Worm (Caenorhabditis elegans) whole organism, late embryonic: ENCODE results near the gene algn-9.

Experiments used
- C08G9.2 ChIP-seq: sonication (generic microtip); optimal IDR thresholded peaks from 2 replicates; lab custom pipeline; 2016; ENCODE audit warnings: mild to moderate bottlenecking, missing genetic modification characterization, moderate library complexity, missing compliant biosample characterization
- C38D4.7 ChIP-seq: fragments of 200-800 bp; sonication (Bioruptor generic); optimal IDR thresholded peaks from 2 replicates; lab custom pipeline; 2018; ENCODE audit warnings: mild to moderate bottlenecking, missing genetic modification characterization, moderate library complexity, missing compliant biosample characterization
- K02D7.2 ChIP-seq: sonication (generic microtip); optimal IDR thresholded peaks from 2 replicates; lab custom pipeline; 2017; ENCODE audit warnings: mild to moderate bottlenecking, missing genetic modification characterization, missing compliant biosample characterization
- K09A11.1 ChIP-seq: sonication (generic microtip); optimal IDR thresholded peaks from 2 replicates; lab custom pipeline; 2017; ENCODE audit warnings: antibody characterized with exemption, mild to moderate bottlenecking, missing genetic modification characterization, missing compliant biosample characterization; ENCODE audit not compliant: insufficient read depth
- T23F11.4 ChIP-seq: fragments of 200-800 bp; sonication (Bioruptor generic); optimal IDR thresholded peaks from 2 replicates; lab custom pipeline; 2018; ENCODE audit warnings: mild to moderate bottlenecking, missing genetic modification characterization, missing compliant biosample characterization
- Y22D7AL.16 ChIP-seq: sonication (generic microtip); optimal IDR thresholded peaks from 2 replicates; lab custom pipeline; 2016; ENCODE audit warnings: missing genetic modification characterization, missing compliant biosample characterization
- ahr-1 ChIP-seq: sonication (generic microtip); optimal IDR thresholded peaks from 2 replicates; lab custom pipeline; 2016; ENCODE audit warnings: missing genetic modification characterization, missing compliant biosample characterization
- ceh-19 ChIP-seq: fragments of 200-800 bp; sonication (Bioruptor generic); optimal IDR thresholded peaks from 2 replicates; lab custom pipeline; 2018; ENCODE audit warnings: mild to moderate bottlenecking, missing genetic modification characterization, missing compliant biosample characterization
- ceh-2 ChIP-seq: sonication (generic microtip); optimal IDR thresholded peaks from 2 replicates; lab custom pipeline; 2016; ENCODE audit warnings: missing genotype, missing genetic modification characterization, missing compliant biosample characterization
- ceh-22 ChIP-seq: sonication (generic microtip); optimal IDR thresholded peaks from 2 replicates; lab custom pipeline; 2017; ENCODE audit warnings: missing biosample characterization, missing genetic modification characterization
- ceh-30 ChIP-seq: fragments of 150-350 bp; optimal IDR thresholded peaks from 2 replicates; lab custom pipeline; 2014; ENCODE audit warnings: missing biosample characterization, missing genetic modification characterization
- ceh-34 ChIP-seq: sonication (generic microtip); optimal IDR thresholded peaks from 2 replicates; lab custom pipeline; 2016; ENCODE audit warnings: mild to moderate bottlenecking, missing genetic modification characterization, missing compliant biosample characterization
- ceh-45 ChIP-seq: fragments of 200-800 bp; sonication (Bioruptor generic); IDR thresholded peaks from 2 replicates; pipeline ENCODE4 v1.3.6; 2022; ENCODE audit warnings: missing genetic modification reagents, missing genetic modification characterization, missing compliant biosample characterization
- ceh-48 ChIP-seq: sonication (generic microtip); optimal IDR thresholded peaks from 2 replicates; lab custom pipeline; 2016; ENCODE audit warnings: missing genetic modification characterization, inconsistent platforms, missing compliant biosample characterization
- ceh-6 ChIP-seq: fragments of 200-800 bp; sonication (Bioruptor generic); optimal IDR thresholded peaks from 2 replicates; lab custom pipeline; 2018; ENCODE audit warnings: mild to moderate bottlenecking, missing genetic modification characterization, missing compliant biosample characterization
- dmd-4 ChIP-seq: sonication (generic microtip); optimal IDR thresholded peaks from 2 replicates; lab custom pipeline; 2016; ENCODE audit warnings: borderline replicate concordance, missing genetic modification characterization, missing compliant biosample characterization
- elt-2 ChIP-seq: sonication (generic microtip); optimal IDR thresholded peaks from 2 replicates; lab custom pipeline; 2016; ENCODE audit warnings: missing genetic modification reagents, missing genetic modification characterization, missing compliant biosample characterization
- elt-4 ChIP-seq: sonication (generic microtip); optimal IDR thresholded peaks from 2 replicates; lab custom pipeline; 2016; ENCODE audit warnings: missing genetic modification characterization, missing compliant biosample characterization
- ets-4 ChIP-seq: sonication (generic microtip); optimal IDR thresholded peaks from 2 replicates; lab custom pipeline; 2016; ENCODE audit warnings: missing genetic modification characterization, missing compliant biosample characterization
- eyg-1 ChIP-seq: sonication (generic microtip); optimal IDR thresholded peaks from 2 replicates; lab custom pipeline; 2016; ENCODE audit warnings: missing genotype, missing genetic modification characterization, missing compliant biosample characterization
- fax-1 ChIP-seq: sonication (generic microtip); optimal IDR thresholded peaks from 2 replicates; lab custom pipeline; 2016; ENCODE audit warnings: missing genotype, missing genetic modification characterization, missing compliant biosample characterization
- fkh-6 ChIP-seq: sonication (generic microtip); optimal IDR thresholded peaks from 2 replicates; lab custom pipeline; 2016; ENCODE audit warnings: missing genetic modification characterization, missing compliant biosample characterization
- gmeb-2 ChIP-seq: sonication (generic microtip); optimal IDR thresholded peaks from 2 replicates; lab custom pipeline; 2016; ENCODE audit warnings: missing genetic modification characterization, inconsistent platforms, missing compliant biosample characterization
- hlh-15 ChIP-seq: sonication (generic microtip); optimal IDR thresholded peaks from 2 replicates; lab custom pipeline; 2016; ENCODE audit warnings: missing genetic modification characterization, missing compliant biosample characterization
- hlh-6 ChIP-seq: sonication (generic microtip); optimal IDR thresholded peaks from 2 replicates; lab custom pipeline; 2016; ENCODE audit warnings: missing genotype, missing genetic modification characterization, missing compliant biosample characterization
- lim-6 ChIP-seq: sonication (generic microtip); optimal IDR thresholded peaks from 2 replicates; lab custom pipeline; 2016; ENCODE audit warnings: missing genetic modification characterization, missing compliant biosample characterization
- madf-2 ChIP-seq: sonication (generic microtip); optimal IDR thresholded peaks from 2 replicates; lab custom pipeline; 2017; ENCODE audit warnings: missing genetic modification characterization, missing compliant biosample characterization
- mec-3 ChIP-seq: sonication (generic microtip); optimal IDR thresholded peaks from 2 replicates; lab custom pipeline; 2016; ENCODE audit warnings: borderline replicate concordance, missing genetic modification characterization, missing compliant biosample characterization
- npax-4 ChIP-seq: sonication (generic microtip); optimal IDR thresholded peaks from 2 replicates; lab custom pipeline; 2016; ENCODE audit warnings: missing genetic modification characterization, missing compliant biosample characterization
- pag-3 ChIP-seq: sonication (generic microtip); optimal IDR thresholded peaks from 2 replicates; lab custom pipeline; 2016; ENCODE audit warnings: missing compliant biosample characterization, missing genetic modification characterization, borderline replicate concordance
- pax-1 ChIP-seq: fragments of 150-350 bp; optimal IDR thresholded peaks from 2 replicates; lab custom pipeline; 2014; ENCODE audit warnings: missing biosample characterization, missing genetic modification characterization
- pha-4 ChIP-seq: fragments of 150-350 bp; optimal IDR thresholded peaks from 2 replicates; lab custom pipeline; 2018; ENCODE audit warnings: missing biosample characterization, missing genetic modification reagents, missing genetic modification characterization
- pros-1 ChIP-seq: fragments of 150-350 bp; optimal IDR thresholded peaks from 2 replicates; lab custom pipeline; 2014; ENCODE audit warnings: missing biosample characterization, missing genetic modification reagents, missing genetic modification characterization
- ref-2 ChIP-seq: sonication (generic microtip); optimal IDR thresholded peaks from 2 replicates; lab custom pipeline; 2016; ENCODE audit warnings: missing genetic modification characterization, missing compliant biosample characterization
- rnt-1 ChIP-seq: sonication (generic microtip); optimal IDR thresholded peaks from 2 replicates; lab custom pipeline; 2016; ENCODE audit warnings: missing genetic modification characterization, missing compliant biosample characterization
- sdc-2 ChIP-seq: sonication (generic microtip); optimal IDR thresholded peaks from 2 replicates; lab custom pipeline; 2016; ENCODE audit warnings: missing genotype, missing genetic modification characterization, missing compliant biosample characterization
- sox-2 ChIP-seq: fragments of 200-800 bp; sonication (Bioruptor generic); IDR thresholded peaks from 2 replicates; pipeline ENCODE4 v1.3.6; 2022; ENCODE audit warnings: missing genetic modification reagents, missing genetic modification characterization, missing compliant biosample characterization
- sox-4 ChIP-seq: sonication (generic microtip); optimal IDR thresholded peaks from 2 replicates; lab custom pipeline; 2017; ENCODE audit warnings: mild to moderate bottlenecking, missing genetic modification characterization, inconsistent platforms, missing compliant biosample characterization
- syd-9 ChIP-seq: sonication (generic microtip); optimal IDR thresholded peaks from 2 replicates; lab custom pipeline; 2016; ENCODE audit warnings: mild to moderate bottlenecking, missing genetic modification characterization, moderate library complexity, missing compliant biosample characterization
- tbx-2 ChIP-seq: sonication (generic microtip); optimal IDR thresholded peaks from 2 replicates; lab custom pipeline; 2016; ENCODE audit warnings: missing genetic modification characterization, missing compliant biosample characterization
- ttx-3 ChIP-seq: sonication (generic microtip); optimal IDR thresholded peaks from 2 replicates; lab custom pipeline; 2016; ENCODE audit warnings: missing genetic modification reagents, missing genetic modification characterization, missing compliant biosample characterization
- unc-3 ChIP-seq, 2 experiments: fragments of 200-800 bp in 1 of 2; sonication (Bioruptor generic) in 1 of 2; sonication (generic microtip) in 1 of 2; conservative IDR thresholded peaks in 1 of 2; optimal IDR thresholded peaks in 1 of 2; 2 replicates each; pipeline versions ENCODE4 v1.3.6 to Lab custom; 2016 to 2022; ENCODE audit warnings: missing compliant biosample characterization in 2 of 2, missing genetic modification characterization in 2 of 2, missing genetic modification reagents in 1 of 2
- unc-42 ChIP-seq: sonication (generic microtip); optimal IDR thresholded peaks from 2 replicates; lab custom pipeline; 2016; ENCODE audit warnings: missing genotype, missing genetic modification characterization, missing compliant biosample characterization
- unc-55 ChIP-seq: sonication (generic microtip); optimal IDR thresholded peaks from 2 replicates; lab custom pipeline; 2017; ENCODE audit warnings: missing biosample characterization, missing genetic modification reagents, missing genetic modification characterization
- ztf-16 ChIP-seq: sonication (generic microtip); optimal IDR thresholded peaks from 2 replicates; lab custom pipeline; 2017; ENCODE audit warnings: missing genetic modification characterization, missing compliant biosample characterization

The algn-9 gene

DNA sequence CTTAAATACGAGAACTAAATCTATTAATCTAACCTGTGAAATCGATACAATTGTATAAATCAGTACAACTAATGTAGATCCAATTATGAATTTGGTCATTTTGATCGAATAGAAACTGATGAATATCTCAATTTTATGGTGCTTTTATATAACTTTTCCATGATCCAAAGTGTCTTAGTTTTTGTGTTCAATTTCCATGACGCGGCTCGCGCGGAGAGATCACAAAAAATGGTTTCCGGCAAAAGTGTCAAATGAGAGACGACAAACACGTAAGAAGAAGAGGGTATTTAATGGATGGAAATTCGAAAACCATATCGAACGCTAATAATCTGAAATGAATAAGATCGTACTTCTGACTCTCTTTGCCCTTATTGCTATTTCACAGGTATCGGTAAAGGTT, 19.6 kb upstream of the algn-9 start, which contains the start of the genes C06A1.6 and C06A1.7:
Gene C06A1.6 (minus strand): TSS at position 101 of the 400 bp plus-strand sequence.
Gene C06A1.7 (plus strand): TSS at position 314 of the 400 bp plus-strand sequence.
- TF ChIP-seq T23F11.4 (GFP tag; lab: Kevin White, UChicago) (no peak), ceh-30 (no peak), sdc-2 (tag; lab: Kevin White, UChicago) (no peak)

DNA sequence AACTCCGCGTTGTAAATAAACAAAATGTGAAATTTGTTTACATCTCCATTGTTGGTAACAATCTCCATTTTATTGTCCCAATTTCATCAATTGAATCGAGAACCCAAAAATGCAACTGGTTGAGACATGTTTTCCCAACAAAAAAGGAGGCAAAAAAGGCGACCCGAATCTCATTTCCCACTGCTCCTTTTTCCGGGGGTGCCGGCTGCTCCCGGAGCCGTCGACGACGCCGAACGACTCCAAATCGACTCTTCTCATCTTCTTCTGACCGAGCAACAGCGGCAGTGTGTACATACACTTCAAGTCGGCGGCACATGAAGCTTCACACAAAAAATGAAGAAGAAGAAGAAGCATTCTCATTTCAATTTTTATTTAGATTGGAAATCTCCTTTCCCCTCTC, 17.7 kb upstream of the algn-9 start:
- TF ChIP-seq ceh-30: no peak
- TF ChIP-seq rnt-1 (tag; lab: Kevin White, UChicago): no peak
- TF ChIP-seq fax-1: no peak
- no peak for TF ChIP-seq dmd-4
- TF ChIP-seq ceh-2: no peak
- no peak for TF ChIP-seq hlh-15
- no peak for TF ChIP-seq ceh-19 (GFP tag; lab: Kevin White, UChicago)
- no peak for TF ChIP-seq lim-6
- TF ChIP-seq ceh-48: no peak
- no peak for TF ChIP-seq ttx-3
- TF ChIP-seq gmeb-2 (tag; lab: Kevin White, UChicago): no peak
- no peak for TF ChIP-seq ceh-22 (tag; lab: Kevin White, UChicago)
- TF ChIP-seq sdc-2 (tag; lab: Kevin White, UChicago): no peak
- no peak for TF ChIP-seq elt-2 (tag; lab: Kevin White, UChicago)

DNA sequence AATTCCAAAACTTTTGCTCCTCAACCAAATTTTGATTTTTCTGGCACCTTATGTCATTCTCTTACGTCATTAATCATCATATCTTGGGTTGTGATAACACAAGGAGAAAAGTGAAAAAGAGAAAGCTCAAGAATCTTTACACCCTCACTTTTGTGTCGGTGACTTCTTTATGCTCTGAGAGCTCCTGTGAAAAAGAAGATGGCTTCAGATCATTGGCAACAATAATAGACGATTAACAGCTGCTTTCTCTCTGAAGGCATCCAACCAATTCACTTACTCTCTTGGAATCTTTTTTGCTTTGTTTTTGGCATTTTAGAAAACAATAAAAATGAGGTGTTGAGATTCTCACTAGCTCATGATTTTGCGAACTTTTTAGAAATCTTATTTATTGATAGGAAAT, 14.6 kb upstream of the algn-9 start:
- no peak for TF ChIP-seq C08G9.2 (tag; lab: Kevin White, UChicago)
- no peak for TF ChIP-seq sox-2
- TF ChIP-seq unc-55 (GFP tag; lab: Kevin White, UChicago): peak; percentile 13

DNA sequence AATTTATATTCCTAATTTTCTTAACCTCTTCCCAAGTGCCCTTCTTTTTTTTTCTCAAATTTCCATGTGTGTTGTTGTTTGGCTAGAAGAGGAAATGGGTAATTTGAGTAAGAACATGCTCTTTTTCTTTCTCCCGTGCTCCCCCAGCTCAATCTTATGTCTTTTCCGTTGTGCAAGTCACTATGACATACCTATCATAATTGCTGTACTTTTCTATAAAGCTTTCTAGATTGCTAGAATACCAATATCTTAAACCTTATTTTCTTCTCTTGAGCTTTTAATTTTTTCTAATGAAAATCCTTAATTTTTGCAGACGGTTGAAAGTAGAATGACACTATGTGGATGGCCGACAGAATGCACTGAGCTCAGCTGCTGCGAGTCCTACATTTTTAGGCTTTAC, 13.8 kb upstream of the algn-9 start, which contains the start of gene txt-13:
Gene txt-13 (plus strand): TSS at position 301 of the 400 bp plus-strand sequence.
- TF ChIP-seq ets-4 (tag; lab: Kevin White, UChicago) (no peak), pax-1 (tag; lab: Kevin White, UChicago) (no peak), sdc-2 (tag; lab: Kevin White, UChicago) (no peak), ttx-3 (no peak), unc-42 (tag; lab: Kevin White, UChicago) (no peak), elt-4 (tag; lab: Kevin White, UChicago) (no peak), ceh-45 (GFP tag; lab: Robert Waterston, UW) (no peak), syd-9 (no peak), elt-2 (tag; lab: Kevin White, UChicago) (no peak), ahr-1 (tag; lab: Kevin White, UChicago) (no peak), fax-1 (no peak), K02D7.2 (tag; lab: Kevin White, UChicago) (no peak), hlh-15 (no peak), unc-3 (GFP tag; conservative IDR thresholded peaks at IDR 0.05; lab: Robert Waterston, UW) (no peak), unc-3 (tag; optimal IDR thresholded peaks at IDR 0.05; lab: Kevin White, UChicago) (no peak), eyg-1 (no peak)

DNA sequence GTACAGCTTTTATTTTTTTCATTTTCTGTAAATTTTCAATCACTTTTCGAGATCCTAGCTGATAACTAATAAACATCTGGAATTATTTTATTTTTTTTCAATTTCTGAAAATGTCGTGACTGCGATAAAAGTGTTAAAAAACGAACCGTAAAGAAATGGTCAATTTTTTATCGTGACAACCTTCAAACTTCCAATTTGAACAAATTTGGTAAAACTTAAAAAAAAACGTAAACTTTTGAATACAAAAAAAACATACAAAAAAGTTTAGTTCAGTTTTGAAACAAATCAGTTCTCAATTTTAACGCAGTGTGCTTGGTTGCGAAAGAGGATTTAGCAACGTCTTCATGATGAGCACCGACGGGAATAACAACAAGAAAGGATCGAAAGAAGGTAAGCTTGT, 12.2 kb upstream of the algn-9 start, which contains the start of gene C06A1.3:
Gene C06A1.3 (plus strand): TSS at position 301 of the 400 bp plus-strand sequence.
- TF ChIP-seq ceh-34 (tag; lab: Kevin White, UChicago) (no peak), sox-4 (tag; lab: Kevin White, UChicago) (no peak), unc-42 (tag; lab: Kevin White, UChicago) (no peak), ref-2 (tag; lab: Kevin White, UChicago) (no peak), pha-4 (no peak), madf-2 (tag; lab: Kevin White, UChicago) (no peak)

DNA sequence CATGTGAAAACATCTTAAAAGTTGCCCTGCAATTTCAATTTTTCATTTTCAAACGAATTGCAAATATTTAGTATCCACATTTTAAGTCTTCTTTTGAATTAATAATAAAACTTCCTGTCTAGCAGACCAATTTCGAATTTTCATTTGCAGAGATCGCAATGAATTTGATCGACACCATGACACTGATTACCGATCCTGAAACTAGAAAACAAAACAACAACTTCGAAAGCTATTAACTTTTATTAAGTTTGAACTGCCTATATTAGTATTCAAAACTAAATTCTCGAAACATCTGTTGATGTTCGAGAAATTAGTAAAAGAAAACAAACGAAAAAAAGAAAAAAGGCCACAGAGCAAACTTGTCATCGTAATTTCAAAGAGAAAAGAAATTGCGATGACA, 10.0 kb upstream of the algn-9 start:
- no peak for TF ChIP-seq pag-3
- no peak for TF ChIP-seq ceh-6 (GFP tag; lab: Kevin White, UChicago)
- TF ChIP-seq ets-4 (tag; lab: Kevin White, UChicago): no peak
- no peak for TF ChIP-seq ceh-22 (tag; lab: Kevin White, UChicago)
- TF ChIP-seq ztf-16: no peak
- TF ChIP-seq npax-4 (tag; lab: Kevin White, UChicago): no peak
- TF ChIP-seq tbx-2 (tag; lab: Kevin White, UChicago): no peak
- no peak for TF ChIP-seq hlh-6 (tag; lab: Kevin White, UChicago)
- no peak for TF ChIP-seq fkh-6
- TF ChIP-seq Y22D7AL.16 (tag; lab: Kevin White, UChicago): no peak
- no peak for TF ChIP-seq pros-1 (tag; lab: Kevin White, UChicago)
- no peak for TF ChIP-seq K09A11.1 (tag; lab: Kevin White, UChicago)
- no peak for TF ChIP-seq C38D4.7 (GFP tag; lab: Kevin White, UChicago)
- TF ChIP-seq mec-3: no peak
